Worm (Caenorhabditis elegans) whole organism, L1 larva: Measurements from ENCODE around the gene R07B1.7.
A peak's percentile ranks its signal among the peaks of the same experiment; 100 is the strongest.

ENCODE experiments used
- C16A3.4 ChIP-seq: fragments of 150-350 bp; optimal IDR thresholded peaks from 2 replicates; lab custom pipeline; 2014; ENCODE audit warnings: missing biosample characterization, missing genetic modification characterization
- F16B12.6 ChIP-seq: fragments of 150-350 bp; optimal IDR thresholded peaks from 2 replicates; lab custom pipeline; 2014; ENCODE audit warnings: missing biosample characterization, missing genetic modification characterization
- aha-1 ChIP-seq: fragments of 150-350 bp; optimal IDR thresholded peaks from 2 replicates; lab custom pipeline; 2014; ENCODE audit warnings: missing biosample characterization, missing genetic modification characterization
- alr-1 ChIP-seq: fragments of 200-800 bp; sonication (Bioruptor generic); optimal IDR thresholded peaks from 2 replicates; lab custom pipeline; 2018; ENCODE audit warnings: borderline replicate concordance, mild to moderate bottlenecking, missing genetic modification characterization, missing compliant biosample characterization
- blmp-1 ChIP-seq: fragments of 150-350 bp; optimal IDR thresholded peaks from 2 replicates; lab custom pipeline; 2014; ENCODE audit warnings: missing biosample characterization, missing genetic modification characterization
- ceh-63 ChIP-seq: fragments of 200-800 bp; sonication (Bioruptor generic); optimal IDR thresholded peaks from 2 replicates; lab custom pipeline; 2018; ENCODE audit warnings: mild to moderate bottlenecking, missing genetic modification characterization, missing compliant biosample characterization
- ceh-8 ChIP-seq: fragments of 200-800 bp; sonication (Bioruptor generic); optimal IDR thresholded peaks from 2 replicates; lab custom pipeline; 2018; ENCODE audit warnings: mild to moderate bottlenecking, missing genetic modification characterization, moderate library complexity, missing compliant biosample characterization
- ceh-88 ChIP-seq: fragments of 200-800 bp; sonication (Bioruptor generic); IDR thresholded peaks from 2 replicates; pipeline ENCODE4 v1.3.6; 2022; ENCODE audit warnings: missing genetic modification characterization, missing compliant biosample characterization
- egl-13 ChIP-seq: sonication (generic microtip); optimal IDR thresholded peaks from 2 replicates; lab custom pipeline; 2016; ENCODE audit warnings: missing genotype, missing genetic modification reagents, missing genetic modification characterization, missing compliant biosample characterization
- elt-2 ChIP-seq: sonication (generic microtip); optimal IDR thresholded peaks from 2 replicates; lab custom pipeline; 2016; ENCODE audit warnings: missing genetic modification characterization, mild to moderate bottlenecking, inconsistent platforms, missing compliant biosample characterization, missing genetic modification reagents
- ets-5 ChIP-seq: fragments of 200-800 bp; sonication (Bioruptor generic); IDR thresholded peaks from 2 replicates; pipeline ENCODE4 v1.3.6; 2022; ENCODE audit warnings: missing genetic modification characterization, missing compliant biosample characterization
- fkh-10 ChIP-seq: sonication (generic microtip); optimal IDR thresholded peaks from 2 replicates; lab custom pipeline; 2017; ENCODE audit warnings: missing biosample characterization, missing genetic modification reagents, missing genetic modification characterization
- fos-1 ChIP-seq: fragments of 150-350 bp; optimal IDR thresholded peaks from 2 replicates; lab custom pipeline; 2014; ENCODE audit warnings: missing biosample characterization, missing genetic modification characterization
- grh-1 ChIP-seq: fragments of 200-800 bp; sonication (Bioruptor generic); IDR thresholded peaks from 2 replicates; pipeline ENCODE4 v1.3.6; 2022; ENCODE audit warnings: missing genetic modification reagents, missing genetic modification characterization, missing compliant biosample characterization
- hpl-2 ChIP-seq: fragments of 150-350 bp; optimal IDR thresholded peaks from 2 replicates; lab custom pipeline; 2014; ENCODE audit warnings: missing biosample characterization, missing genetic modification reagents, missing genetic modification characterization
- irx-1 ChIP-seq: sonication (generic microtip); optimal IDR thresholded peaks from 2 replicates; lab custom pipeline; 2016; ENCODE audit warnings: missing genetic modification characterization, missing compliant biosample characterization
- jun-1 ChIP-seq: fragments of 150-350 bp; optimal IDR thresholded peaks from 2 replicates; lab custom pipeline; 2014; ENCODE audit warnings: missing biosample characterization, missing genetic modification reagents, missing genetic modification characterization
- lin-13 ChIP-seq: fragments of 150-350 bp; optimal IDR thresholded peaks from 2 replicates; lab custom pipeline; 2014; ENCODE audit warnings: missing biosample characterization, missing genetic modification reagents, missing genetic modification characterization
- lin-14 ChIP-seq: fragments of 200-800 bp; sonication (Bioruptor generic); optimal IDR thresholded peaks from 2 replicates; lab custom pipeline; 2018; ENCODE audit warnings: mild to moderate bottlenecking, missing genetic modification characterization, moderate library complexity, missing compliant biosample characterization
- lin-15B ChIP-seq: fragments of 150-350 bp; sonication (generic microtip); optimal IDR thresholded peaks from 3 replicates; lab custom pipeline; 2014; ENCODE audit warnings: missing biosample characterization, missing genetic modification characterization
- lin-39 ChIP-seq: fragments of 150-350 bp; optimal IDR thresholded peaks from 2 replicates; lab custom pipeline; 2014; ENCODE audit warnings: missing biosample characterization, missing genetic modification reagents, missing genetic modification characterization
- mdl-1 ChIP-seq, 2 experiments: fragments of 150-350 bp; optimal IDR thresholded peaks; 2 replicates each; lab custom pipeline; 2014 to 2017; ENCODE audit warnings: missing biosample characterization in 2 of 2, missing genetic modification characterization in 2 of 2, inconsistent platforms in 1 of 2
- nhr-11 ChIP-seq: fragments of 150-350 bp; optimal IDR thresholded peaks from 2 replicates; lab custom pipeline; 2014; ENCODE audit warnings: missing biosample characterization, missing genetic modification characterization
- nhr-12 ChIP-seq: sonication (generic microtip); optimal IDR thresholded peaks from 2 replicates; lab custom pipeline; 2017; ENCODE audit warnings: missing biosample characterization, missing genetic modification characterization
- nhr-19 ChIP-seq: fragments of 200-800 bp; sonication (Bioruptor generic); conservative IDR thresholded peaks from 2 replicates; pipeline ENCODE4 v1.3.6; 2022; ENCODE audit warnings: missing genetic modification characterization, missing compliant biosample characterization
- nhr-20 ChIP-seq: sonication (generic microtip); optimal IDR thresholded peaks from 2 replicates; lab custom pipeline; 2016; ENCODE audit warnings: mild to moderate bottlenecking, missing genetic modification characterization, missing compliant biosample characterization
- nhr-47 ChIP-seq: sonication (generic microtip); optimal IDR thresholded peaks from 2 replicates; lab custom pipeline; 2016; ENCODE audit warnings: mild to moderate bottlenecking, missing genetic modification characterization, moderate library complexity, missing compliant biosample characterization
- nhr-71 ChIP-seq: sonication (generic microtip); optimal IDR thresholded peaks from 2 replicates; lab custom pipeline; 2016; ENCODE audit warnings: mild to moderate bottlenecking, missing genetic modification characterization, moderate library complexity, missing compliant biosample characterization
- nhr-77 ChIP-seq: fragments of 150-350 bp; optimal IDR thresholded peaks from 2 replicates; lab custom pipeline; 2014; ENCODE audit warnings: missing biosample characterization, missing genetic modification characterization
- nhr-85 ChIP-seq: sonication (generic microtip); peaks from one replicate; lab custom pipeline; 2016; ENCODE audit warnings: missing genetic modification characterization, inconsistent platforms, missing compliant biosample characterization
- pag-3 ChIP-seq: sonication (generic microtip); optimal IDR thresholded peaks from 2 replicates; lab custom pipeline; 2017; ENCODE audit warnings: missing genetic modification characterization, mild to moderate bottlenecking, missing compliant biosample characterization, antibody characterized with exemption, borderline replicate concordance; ENCODE audit not compliant: insufficient read depth
- rnt-1 ChIP-seq: sonication (generic microtip); optimal IDR thresholded peaks from 2 replicates; lab custom pipeline; 2016; ENCODE audit warnings: mild to moderate bottlenecking, missing genetic modification characterization, moderate library complexity, missing compliant biosample characterization
- skn-1 ChIP-seq: fragments of 150-350 bp; optimal IDR thresholded peaks from 2 replicates; lab custom pipeline; 2014; ENCODE audit warnings: missing biosample characterization, missing genetic modification characterization
- sptf-1 ChIP-seq: fragments of 150-350 bp; optimal IDR thresholded peaks from 2 replicates; lab custom pipeline; 2014; ENCODE audit warnings: missing biosample characterization, missing genetic modification characterization
- tlp-1 ChIP-seq: fragments of 150-350 bp; optimal IDR thresholded peaks from 2 replicates; lab custom pipeline; 2014; ENCODE audit warnings: missing biosample characterization, missing genetic modification characterization
- unc-130 ChIP-seq: fragments of 150-350 bp; optimal IDR thresholded peaks from 2 replicates; lab custom pipeline; 2017; ENCODE audit warnings: missing biosample characterization, missing genetic modification characterization, inconsistent platforms
- unc-30 ChIP-seq: sonication (generic microtip); optimal IDR thresholded peaks from 2 replicates; lab custom pipeline; 2017; ENCODE audit warnings: missing biosample characterization, missing genetic modification characterization
- xbp-1 ChIP-seq: sonication (generic microtip); optimal IDR thresholded peaks from 2 replicates; lab custom pipeline; 2016; ENCODE audit warnings: missing genetic modification characterization, missing compliant biosample characterization
- zag-1 ChIP-seq: fragments of 150-350 bp; optimal IDR thresholded peaks from 2 replicates; lab custom pipeline; 2014; ENCODE audit warnings: missing biosample characterization, missing genetic modification characterization

Gene R07B1.7

ce11 chrX:9883837-9884324, 15.0 kb downstream of the R07B1.7 start, which contains the start of gene mrp-4:
Gene mrp-4, plus strand, starts transcription at chrX:9884274.
- TF ChIP-seq egl-13 (tag; lab: Kevin White, UChicago), result no peak
- no peak for TF ChIP-seq mdl-1 (tag; optimal IDR thresholded peaks at IDR 0.05; lab: Kevin White, UChicago)
- TF ChIP-seq lin-13 (GFP tag; lab: Kevin White, UChicago), result no peak
- no peak for TF ChIP-seq ceh-63
- TF ChIP-seq zag-1, result no peak
- no peak for TF ChIP-seq rnt-1 (tag; lab: Kevin White, UChicago)
- no peak for TF ChIP-seq skn-1 (tag; lab: Kevin White, UChicago)
- no peak for TF ChIP-seq nhr-71
- TF ChIP-seq alr-1, result no peak
- TF ChIP-seq C16A3.4 (tag; lab: Kevin White, UChicago), result no peak
- TF ChIP-seq jun-1 (tag; lab: Kevin White, UChicago), result no peak
- TF ChIP-seq unc-130, result no peak
- no peak for TF ChIP-seq aha-1 (tag; lab: Kevin White, UChicago)
- TF ChIP-seq ceh-8 (GFP tag; lab: Kevin White, UChicago), result no peak
- no peak for TF ChIP-seq unc-30 (tag; lab: Kevin White, UChicago)
- no peak for TF ChIP-seq tlp-1 (tag; lab: Kevin White, UChicago)
- no peak for TF ChIP-seq fkh-10 (GFP tag; lab: Kevin White, UChicago)
- no peak for TF ChIP-seq hpl-2 (GFP tag; lab: Kevin White, UChicago)
- TF ChIP-seq grh-1 (GFP tag; lab: Robert Waterston, UW), result no peak
- TF ChIP-seq, all 84 proteins: peak for 0

ce11 chrX:9892323-9892722, 23.4 kb downstream of the R07B1.7 start, which contains the start of gene F21G4.1:
Gene F21G4.1, minus strand, starts transcription at chrX:9892328.
- TF ChIP-seq nhr-85 (tag; lab: Kevin White, UChicago), result no peak
- no peak for TF ChIP-seq nhr-20 (tag; lab: Kevin White, UChicago)
- no peak for TF ChIP-seq irx-1 (tag; lab: Kevin White, UChicago)
- no peak for TF ChIP-seq ets-5 (GFP tag; lab: Robert Waterston, UW)
- TF ChIP-seq fos-1 (tag; lab: Kevin White, UChicago), result no peak
- no peak for TF ChIP-seq mdl-1 (tag; optimal IDR thresholded peaks at IDR 0.05; lab: Kevin White, UChicago)
- TF ChIP-seq nhr-19, result no peak
- no peak for TF ChIP-seq ceh-88 (GFP tag; lab: Robert Waterston, UW)
- no peak for TF ChIP-seq sptf-1 (tag; lab: Kevin White, UChicago)
- TF ChIP-seq elt-2 (tag; lab: Kevin White, UChicago), result peak; percentile 13
- no peak for TF ChIP-seq nhr-11 (tag; lab: Kevin White, UChicago)
- no peak for TF ChIP-seq pag-3 (tag; lab: Kevin White, UChicago)
- no peak for TF ChIP-seq lin-39
- no peak for TF ChIP-seq nhr-47 (tag; lab: Kevin White, UChicago)
- peak; percentile 13 for TF ChIP-seq lin-14
- TF ChIP-seq nhr-71, result no peak

- TF ChIP-seq F16B12.6 (tag; lab: Kevin White, UChicago) (no peak), lin-14 (peak; percentile 59), blmp-1 (tag; lab: Kevin White, UChicago) (peak; percentile 87), nhr-12 (tag; lab: Kevin White, UChicago) (no peak), nhr-85 (tag; lab: Kevin White, UChicago) (peak; percentile 73)
Observed at ce11 chrX:9893069-9893468, 24.1 kb downstream of the R07B1.7 start.

ce11 chrX:9894844-9895243, 25.9 kb downstream of the R07B1.7 start, which contains the start of gene F21G4.3:
Gene F21G4.3, plus strand, starts transcription at chrX:9895144.
- TF ChIP-seq lin-15B (tag; lab: Kevin White, UChicago), result no peak
- no peak for TF ChIP-seq nhr-77
- TF ChIP-seq xbp-1 (tag; lab: Kevin White, UChicago), result no peak
- no peak for TF ChIP-seq irx-1 (tag; lab: Kevin White, UChicago)
- no peak for TF ChIP-seq unc-30 (tag; lab: Kevin White, UChicago)
- TF ChIP-seq skn-1 (tag; lab: Kevin White, UChicago), result no peak
